Fruit fly (Drosophila melanogaster) Kc167 (cell line): Measurements from ENCODE around the gene m.

Experiments used
- Sin3A ChIP-seq: fragments of >200 bp; optimal IDR thresholded peaks from 2 replicates; lab custom pipeline; 2018; ENCODE audit warnings: missing external identifiers
- insv ChIP-seq: fragments of >200 bp; optimal IDR thresholded peaks from 3 replicates; lab custom pipeline; 2018; ENCODE audit warnings: missing external identifiers
- psq ChIP-seq: fragments of >200 bp; optimal IDR thresholded peaks from 2 replicates; lab custom pipeline; 2017; ENCODE audit warnings: missing external identifiers
- ttk ChIP-seq: sonication (Bioruptor generic); optimal IDR thresholded peaks from 2 replicates; lab custom pipeline; 2017; ENCODE audit warnings: missing external identifiers

DNA sequence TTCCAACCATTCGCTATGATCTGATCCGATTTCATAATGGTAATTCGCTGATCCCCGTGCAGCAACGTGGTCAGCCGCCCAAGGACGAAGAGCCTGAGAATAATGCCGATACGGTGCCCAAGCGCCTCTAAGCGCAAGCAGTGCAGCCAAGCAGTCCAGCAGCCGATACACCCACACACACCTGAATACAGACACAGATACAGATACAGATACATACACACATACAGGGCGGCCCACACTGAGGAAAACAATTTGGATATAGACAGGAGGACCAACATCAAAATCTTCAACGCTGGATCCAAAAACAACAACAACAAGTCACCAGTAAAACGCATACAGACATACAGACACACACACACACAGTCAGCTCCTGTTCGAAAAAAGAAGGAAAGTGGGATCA is 45.9 kb downstream of the m start:
- TF ChIP-seq Sin3A (lab: Kevin White, UChicago) (no peak), psq (lab: Kevin White, UChicago) (no peak), ttk (lab: Kevin White, UChicago) (no peak), insv (lab: Kevin White, UChicago) (no peak)
